Worm (Caenorhabditis elegans) whole organism, early embryonic: Measurements from ENCODE around the gene sra-39.

Experiments used
- B0310.2 ChIP-seq: sonication (generic microtip); optimal IDR thresholded peaks from 2 replicates; lab custom pipeline; 2016; ENCODE audit warnings: mild to moderate bottlenecking, missing genetic modification characterization, missing compliant biosample characterization
- F13C5.2 ChIP-seq: sonication (generic microtip); optimal IDR thresholded peaks from 2 replicates; lab custom pipeline; 2017; ENCODE audit warnings: mild to moderate bottlenecking, missing genetic modification characterization, inconsistent platforms, missing compliant biosample characterization
- aly-1 ChIP-seq: sonication (generic microtip); optimal IDR thresholded peaks from 2 replicates; lab custom pipeline; 2016; ENCODE audit warnings: missing genetic modification characterization, missing compliant biosample characterization
- ama-1 ChIP-seq: fragments of 150-350 bp; optimal IDR thresholded peaks from 2 replicates; lab custom pipeline; 2014
- ceh-13 ChIP-seq: fragments of 200-800 bp; sonication (Bioruptor generic); optimal IDR thresholded peaks from 2 replicates; lab custom pipeline; 2018; ENCODE audit warnings: mild to moderate bottlenecking, missing genetic modification characterization, missing compliant biosample characterization
- ceh-36 ChIP-seq: sonication (generic microtip); optimal IDR thresholded peaks from 2 replicates; lab custom pipeline; 2016; ENCODE audit warnings: missing genetic modification characterization, inconsistent platforms, missing compliant biosample characterization
- ets-7 ChIP-seq: sonication (generic microtip); optimal IDR thresholded peaks from 2 replicates; lab custom pipeline; 2016; ENCODE audit warnings: missing genotype, missing genetic modification characterization, missing compliant biosample characterization
- flt-1 ChIP-seq: fragments of 200-800 bp; sonication (Bioruptor generic); IDR thresholded peaks from 2 replicates; pipeline ENCODE4 v1.3.6; 2022; ENCODE audit warnings: missing genetic modification characterization, missing compliant biosample characterization
- hmbx-1 ChIP-seq: sonication (generic microtip); optimal IDR thresholded peaks from 2 replicates; lab custom pipeline; 2016; ENCODE audit warnings: mild to moderate bottlenecking, missing genetic modification characterization, missing compliant biosample characterization
- hmg-4 ChIP-seq: fragments of 200-800 bp; sonication (Bioruptor generic); optimal IDR thresholded peaks from 2 replicates; lab custom pipeline; 2018; ENCODE audit warnings: mild to moderate bottlenecking, missing genetic modification characterization, missing compliant biosample characterization
- hnd-1 ChIP-seq: sonication (generic microtip); optimal IDR thresholded peaks from 2 replicates; lab custom pipeline; 2016; ENCODE audit warnings: missing genetic modification characterization, missing compliant biosample characterization
- pes-1 ChIP-seq: fragments of 200-800 bp; sonication (Bioruptor generic); IDR thresholded peaks from 2 replicates; pipeline ENCODE4 v1.3.6; 2022; ENCODE audit warnings: missing genetic modification reagents, missing genetic modification characterization, missing compliant biosample characterization
- scrt-1 ChIP-seq: fragments of 200-800 bp; sonication (Bioruptor generic); IDR thresholded peaks from 2 replicates; pipeline ENCODE4 v1.3.6; 2022; ENCODE audit warnings: missing genetic modification characterization, missing compliant biosample characterization
- sea-1 ChIP-seq: fragments of 200-800 bp; sonication (Bioruptor generic); conservative IDR thresholded peaks from 2 replicates; pipeline ENCODE4 v1.3.6; 2022; ENCODE audit warnings: missing genetic modification characterization, missing compliant biosample characterization
- tbx-11 ChIP-seq: fragments of 200-800 bp; sonication (Bioruptor generic); IDR thresholded peaks from 2 replicates; pipeline ENCODE4 v1.3.6; 2022; ENCODE audit warnings: missing genetic modification characterization, missing compliant biosample characterization
- tbx-37 ChIP-seq: fragments of 200-800 bp; sonication (Bioruptor generic); conservative IDR thresholded peaks from 2 replicates; pipeline ENCODE4 v1.3.6; 2022; ENCODE audit warnings: missing genetic modification reagents, missing genetic modification characterization, missing compliant biosample characterization
- tra-4 ChIP-seq: sonication (generic microtip); optimal IDR thresholded peaks from 2 replicates; lab custom pipeline; 2017; ENCODE audit warnings: missing genetic modification characterization, missing compliant biosample characterization

Gene sra-39

DNA sequence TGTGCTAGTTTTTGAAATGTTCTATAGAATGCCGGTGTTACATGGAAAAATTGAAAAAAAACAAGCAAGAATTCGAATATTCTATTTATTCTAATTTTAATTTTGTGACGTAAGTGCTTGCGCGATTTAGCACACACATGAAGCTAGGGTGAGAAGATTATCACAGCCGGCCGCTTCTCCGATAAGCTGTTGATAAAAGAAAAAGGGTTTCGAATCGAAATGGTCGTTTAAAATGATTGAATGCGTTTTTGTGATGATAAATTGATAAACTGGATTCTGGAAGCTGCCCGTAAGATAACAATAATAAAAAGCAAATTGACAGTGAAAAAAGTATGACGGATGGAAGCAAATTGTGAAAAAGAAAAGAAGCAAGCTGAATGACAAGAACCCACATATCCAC is 19.1 kb downstream of the sra-39 start:
- no peak for TF ChIP-seq ceh-36 (tag; lab: Kevin White, UChicago)
- TF ChIP-seq ets-7 (tag; lab: Kevin White, UChicago), result no peak
- TF ChIP-seq flt-1 (GFP tag; lab: Robert Waterston, UW), result no peak
- TF ChIP-seq aly-1 (tag; lab: Kevin White, UChicago), result no peak
- no peak for TF ChIP-seq hmg-4 (GFP tag; lab: Kevin White, UChicago)
- no peak for TF ChIP-seq ceh-13 (GFP tag; lab: Kevin White, UChicago)
- TF ChIP-seq pes-1 (GFP tag; lab: Robert Waterston, UW), result no peak
- TF ChIP-seq hnd-1, result no peak
- no peak for TF ChIP-seq F13C5.2 (tag; lab: Kevin White, UChicago)
- no peak for TF ChIP-seq B0310.2
- TF ChIP-seq ama-1 (lab: Kevin White, UChicago), result no peak
- TF ChIP-seq hmbx-1 (tag; lab: Kevin White, UChicago), result no peak
- no peak for TF ChIP-seq tbx-11
- TF ChIP-seq tra-4 (tag; lab: Kevin White, UChicago), result no peak
- TF ChIP-seq tbx-37 (GFP tag; lab: Robert Waterston, UW), result no peak

DNA sequence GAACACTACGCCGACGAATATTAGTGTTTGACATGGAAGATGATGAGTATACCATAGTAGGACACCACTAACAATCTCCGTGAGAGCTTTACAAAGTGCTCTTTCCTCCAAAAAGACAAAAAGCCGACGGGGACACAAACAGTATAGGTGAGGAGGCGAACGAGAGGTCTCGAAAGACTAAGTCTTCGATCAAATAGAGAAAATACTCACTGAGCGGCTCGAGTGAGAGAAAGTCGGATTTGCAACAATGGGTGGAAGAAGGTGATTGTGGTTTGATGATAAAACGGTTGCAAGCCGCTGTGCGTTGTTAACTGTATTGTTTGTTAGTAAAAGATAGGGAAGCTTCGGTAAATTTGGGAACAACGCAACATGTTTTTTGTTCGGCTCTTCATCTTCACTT is 20.6 kb downstream of the sra-39 start, which contains the start of gene hlb-1:
Gene hlb-1 (minus strand): TSS at position 101 of the 400 bp plus-strand sequence.
- TF ChIP-seq flt-1 (GFP tag; lab: Robert Waterston, UW) (no peak), ceh-36 (tag; lab: Kevin White, UChicago) (no peak), ceh-13 (GFP tag; lab: Kevin White, UChicago) (no peak), B0310.2 (no peak), hmg-4 (GFP tag; lab: Kevin White, UChicago) (no peak), scrt-1 (GFP tag; lab: Robert Waterston, UW) (no peak), sea-1 (GFP tag; lab: Robert Waterston, UW) (no peak), tra-4 (tag; lab: Kevin White, UChicago) (no peak), tbx-11 (no peak), tbx-37 (GFP tag; lab: Robert Waterston, UW) (no peak)

DNA sequence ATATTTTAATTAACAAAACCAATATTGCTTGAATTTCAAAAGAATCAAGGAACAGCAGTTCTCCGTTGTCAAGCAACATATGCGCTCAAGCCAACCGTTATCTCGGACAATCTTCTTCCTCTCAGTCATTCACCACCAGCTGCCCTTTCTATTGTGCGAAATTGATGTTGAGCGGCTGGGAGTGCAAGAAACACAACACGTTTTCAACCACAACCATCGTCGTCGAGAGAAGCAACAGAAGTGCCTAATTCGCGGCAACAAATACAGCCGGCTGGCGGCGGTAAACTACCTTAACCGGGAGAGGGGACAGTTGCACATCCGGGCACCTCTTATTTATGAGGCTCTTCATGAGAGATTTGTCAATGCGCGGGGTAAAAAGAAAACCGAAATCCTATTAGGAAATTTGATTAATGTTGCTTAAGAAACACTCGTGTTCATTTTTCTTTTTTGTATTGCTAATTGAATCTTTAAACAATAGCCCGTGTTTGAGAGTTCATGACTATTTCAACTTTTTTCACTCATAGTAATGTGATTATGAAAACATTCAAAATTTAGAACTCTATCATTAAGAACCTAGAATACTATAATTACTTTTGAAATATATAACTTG is 21.4 kb downstream of the sra-39 start:
- TF ChIP-seq hmg-4 (GFP tag; lab: Kevin White, UChicago) (peak; percentile 62), tra-4 (tag; lab: Kevin White, UChicago) (no peak)

DNA sequence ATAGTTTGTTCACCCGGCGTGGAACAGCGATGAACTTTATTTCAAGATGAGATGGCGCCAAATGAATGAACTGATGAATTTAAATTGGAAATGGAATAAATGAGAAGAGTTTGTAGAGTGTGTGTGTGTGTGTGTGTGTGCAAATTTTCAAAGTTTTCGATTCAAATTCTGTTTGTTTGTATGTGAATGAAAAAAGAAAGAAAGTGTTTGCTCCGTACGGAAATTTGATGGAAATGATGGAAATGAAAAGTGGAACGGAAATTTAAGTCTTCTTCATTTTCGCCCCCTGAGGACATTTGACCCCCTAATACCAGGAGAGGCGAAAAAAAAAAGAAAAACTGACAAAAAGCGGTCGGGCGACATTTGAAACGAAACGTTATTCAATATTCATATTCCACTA is 25.1 kb downstream of the sra-39 start:
- TF ChIP-seq hmg-4 (GFP tag; lab: Kevin White, UChicago) (no peak), tbx-37 (GFP tag; lab: Robert Waterston, UW) (no peak), tra-4 (tag; lab: Kevin White, UChicago) (no peak), flt-1 (GFP tag; lab: Robert Waterston, UW) (no peak), pes-1 (GFP tag; lab: Robert Waterston, UW) (no peak), ets-7 (tag; lab: Kevin White, UChicago) (no peak), scrt-1 (GFP tag; lab: Robert Waterston, UW) (no peak), hnd-1 (no peak), aly-1 (tag; lab: Kevin White, UChicago) (no peak)

DNA sequence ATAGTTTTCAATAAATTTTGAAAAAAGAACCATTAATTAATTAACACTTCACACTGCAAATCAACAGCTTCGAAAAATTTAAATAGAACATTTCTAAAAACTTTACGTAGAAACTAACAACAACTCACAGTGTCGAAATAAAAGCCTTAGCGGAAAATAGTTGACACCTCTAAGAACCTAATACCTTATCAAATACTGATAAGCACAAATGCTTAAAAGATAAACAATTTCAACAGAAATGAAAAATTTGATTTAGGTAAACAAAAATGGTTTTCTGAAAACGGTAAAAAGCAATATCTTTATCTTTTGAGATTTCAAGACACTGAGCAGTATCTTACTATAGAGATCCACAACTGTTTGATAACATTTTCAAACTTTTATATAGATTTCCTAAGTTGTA is 26.4 kb downstream of the sra-39 start:
- TF ChIP-seq tra-4 (tag; lab: Kevin White, UChicago) (no peak), sea-1 (GFP tag; lab: Robert Waterston, UW) (no peak), B0310.2 (no peak), flt-1 (GFP tag; lab: Robert Waterston, UW) (no peak), tbx-11 (no peak), ets-7 (tag; lab: Kevin White, UChicago) (no peak), hmbx-1 (tag; lab: Kevin White, UChicago) (no peak), aly-1 (tag; lab: Kevin White, UChicago) (no peak), F13C5.2 (tag; lab: Kevin White, UChicago) (no peak), ceh-13 (GFP tag; lab: Kevin White, UChicago) (no peak), tbx-37 (GFP tag; lab: Robert Waterston, UW) (no peak), scrt-1 (GFP tag; lab: Robert Waterston, UW) (no peak), hmg-4 (GFP tag; lab: Kevin White, UChicago) (no peak)

DNA sequence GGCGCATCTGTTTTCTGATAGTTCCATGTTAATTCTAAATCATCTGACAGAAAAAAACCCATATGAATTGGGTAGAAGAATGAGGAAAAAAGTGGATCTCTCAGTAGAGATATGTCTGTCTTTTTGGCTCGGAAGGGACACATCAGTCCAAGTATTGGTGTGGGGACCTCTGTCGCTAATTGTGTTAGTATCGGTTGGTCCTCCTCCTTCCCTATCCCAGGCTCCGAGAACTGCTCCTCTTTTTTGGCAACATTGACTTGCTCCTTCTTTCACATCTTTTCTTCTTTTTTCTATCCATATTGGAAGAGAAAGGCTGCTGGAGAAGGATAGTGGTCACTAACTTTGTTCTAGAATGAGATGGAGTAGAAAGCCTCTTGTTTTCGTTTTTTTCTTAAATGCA is 27.3 kb downstream of the sra-39 start:
- TF ChIP-seq flt-1 (GFP tag; lab: Robert Waterston, UW), result no peak
- no peak for TF ChIP-seq aly-1 (tag; lab: Kevin White, UChicago)
- no peak for TF ChIP-seq sea-1 (GFP tag; lab: Robert Waterston, UW)
- TF ChIP-seq F13C5.2 (tag; lab: Kevin White, UChicago), result no peak
- no peak for TF ChIP-seq hmg-4 (GFP tag; lab: Kevin White, UChicago)
- no peak for TF ChIP-seq ceh-36 (tag; lab: Kevin White, UChicago)

DNA sequence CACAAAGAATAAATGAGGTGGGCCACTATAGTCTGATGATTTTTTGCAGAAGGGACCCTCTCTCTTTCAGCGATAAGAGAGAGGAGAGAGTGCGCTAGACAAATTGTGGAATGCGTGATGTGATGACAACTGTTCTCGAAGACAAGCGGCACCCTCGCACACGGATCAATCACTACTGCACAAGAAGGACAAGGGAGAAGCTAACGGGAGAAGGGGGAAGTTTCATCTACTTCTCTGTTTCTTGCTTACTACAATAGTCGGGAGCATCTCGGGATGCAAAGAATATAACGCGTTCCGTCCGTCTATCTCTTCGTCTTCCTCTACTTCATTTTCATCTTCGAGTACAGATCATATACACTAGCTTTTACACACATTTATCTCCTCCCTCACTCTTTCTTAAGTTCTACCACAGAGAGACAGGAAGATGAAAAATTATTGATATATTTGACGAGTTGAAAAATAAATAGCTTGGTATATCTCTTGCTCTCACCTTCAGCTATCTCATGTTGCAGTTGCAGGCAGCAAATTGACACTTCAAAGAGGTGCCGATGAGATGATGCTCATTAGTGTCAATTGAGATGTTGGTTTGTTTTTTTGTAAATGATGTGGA is 29.8 kb downstream of the sra-39 start:
- TF ChIP-seq B0310.2 (no peak), tbx-11 (no peak)

DNA sequence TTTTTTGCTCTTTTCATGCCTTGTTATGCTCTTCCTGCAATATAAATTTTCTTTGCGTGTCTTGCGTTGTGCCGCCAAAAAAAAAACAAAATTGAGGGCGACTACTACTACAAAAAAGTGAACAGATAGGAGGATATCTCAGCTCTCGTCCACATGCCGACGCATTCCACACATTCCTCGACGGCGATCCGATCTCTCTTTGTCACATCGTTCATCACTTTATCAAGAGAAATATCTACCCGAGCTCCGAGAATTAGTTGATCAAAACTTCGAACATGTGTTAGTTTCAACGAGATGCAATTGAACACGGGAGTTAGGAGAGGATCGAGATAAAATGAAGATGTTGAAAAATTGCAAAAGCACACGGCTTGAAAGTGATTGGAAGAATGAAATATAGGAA is 32.1 kb downstream of the sra-39 start:
- TF ChIP-seq ets-7 (tag; lab: Kevin White, UChicago), result no peak
- no peak for TF ChIP-seq scrt-1 (GFP tag; lab: Robert Waterston, UW)
- TF ChIP-seq ceh-13 (GFP tag; lab: Kevin White, UChicago), result no peak
- TF ChIP-seq tbx-37 (GFP tag; lab: Robert Waterston, UW), result no peak
- no peak for TF ChIP-seq F13C5.2 (tag; lab: Kevin White, UChicago)
- no peak for TF ChIP-seq pes-1 (GFP tag; lab: Robert Waterston, UW)
- TF ChIP-seq ceh-36 (tag; lab: Kevin White, UChicago), result no peak
- no peak for TF ChIP-seq flt-1 (GFP tag; lab: Robert Waterston, UW)
- no peak for TF ChIP-seq hmg-4 (GFP tag; lab: Kevin White, UChicago)
- TF ChIP-seq aly-1 (tag; lab: Kevin White, UChicago), result no peak
- TF ChIP-seq hnd-1, result no peak
- no peak for TF ChIP-seq tbx-11
- TF ChIP-seq hmbx-1 (tag; lab: Kevin White, UChicago), result no peak
- TF ChIP-seq ama-1 (lab: Kevin White, UChicago), result no peak
- no peak for TF ChIP-seq B0310.2
- no peak for TF ChIP-seq sea-1 (GFP tag; lab: Robert Waterston, UW)
- no peak for TF ChIP-seq tra-4 (tag; lab: Kevin White, UChicago)
